Worm (Caenorhabditis elegans): Measurements from ENCODE around the gene dpy-13.

ce11 chrIV:4284020-4284419, 48.6 kb downstream of the dpy-13 start, which contains the start of gene F15E6.6:
- no peak for TF ChIP-seq him-1 (tag; optimal IDR thresholded peaks at IDR 0.05)
- TF ChIP-seq dao-5 (tag; optimal IDR thresholded peaks at IDR 0.05) = no peak

All from whole organism, L4/young adult.